Worm (Caenorhabditis elegans): ENCODE results near the gene fmo-5.

Gene fmo-5

DNA sequence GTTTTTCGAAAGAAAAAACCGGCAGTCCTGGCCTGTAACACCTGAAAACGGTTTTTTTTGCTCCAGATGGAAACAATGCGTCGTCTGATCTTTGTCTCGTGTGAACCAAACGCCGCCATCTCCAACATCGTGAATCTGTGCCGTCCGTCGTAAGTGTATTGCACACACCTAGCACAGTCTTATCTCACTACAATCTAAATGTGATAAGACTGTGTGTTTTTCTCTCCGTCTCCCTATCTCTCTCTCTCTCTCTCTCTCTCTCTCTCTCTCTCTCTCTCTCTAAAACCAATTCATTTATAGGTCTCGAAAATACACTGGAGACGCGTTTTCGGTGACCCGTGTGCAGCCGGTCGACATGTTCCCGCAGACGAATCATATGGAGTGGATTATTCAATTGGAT, 7.1 kb upstream of the fmo-5 start (continued):
- TF ChIP-seq lin-40 (tag; optimal IDR thresholded peaks at IDR 0.05) = no peak
- TF ChIP-seq dox-1 (GFP tag; IDR thresholded peaks at IDR 0.05) = peak; percentile 41; the same call in 1 of the 2 replicates
- TF ChIP-seq nhr-179 (tag; optimal IDR thresholded peaks at IDR 0.05) = no peak
- no peak for TF ChIP-seq F22D6.2 (tag; optimal IDR thresholded peaks at IDR 0.05)

DNA sequence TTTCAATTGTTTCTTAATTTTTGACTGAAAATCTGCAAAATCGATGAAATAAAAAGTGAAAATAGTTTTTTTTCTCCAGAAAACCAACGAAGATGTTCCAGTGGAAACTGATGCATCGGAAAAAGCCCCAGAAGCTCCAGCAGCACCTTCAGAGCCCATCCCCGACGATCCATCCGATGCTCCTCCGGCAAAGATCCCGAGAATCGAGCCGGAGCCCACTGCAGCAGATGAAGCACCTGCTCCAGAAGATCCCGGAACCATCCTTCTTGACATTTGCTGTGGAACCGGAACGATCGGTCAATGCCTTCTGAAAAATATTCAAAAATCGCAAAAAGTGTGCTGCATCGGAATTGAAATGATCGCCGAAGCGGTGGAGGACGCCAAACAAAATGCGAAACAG, 5.2 kb upstream of the fmo-5 start:
- TF ChIP-seq mcd-1 (GFP tag; IDR thresholded peaks at IDR 0.05) (0 out of 2 replicates have a peak, but pooled peaks have one; percentile 10), zfh-2 (GFP tag; conservative IDR thresholded peaks at IDR 0.05) (peak; percentile 76), dpff-1 (tag; optimal IDR thresholded peaks at IDR 0.05) (no peak), gei-17 (GFP tag; optimal IDR thresholded peaks at IDR 0.05) (no peak), F39B2.1 (GFP tag; IDR thresholded peaks at IDR 0.05) (no peak), egrh-3 (GFP tag; IDR thresholded peaks at IDR 0.05) (peak; percentile 60; the same call in 1 of the 2 replicates), dox-1 (GFP tag; IDR thresholded peaks at IDR 0.05) (no peak), pha-4 (tag; optimal IDR thresholded peaks at IDR 0.05) (no peak), tlf-1 (GFP tag; optimal IDR thresholded peaks at IDR 0.05) (no peak)

DNA sequence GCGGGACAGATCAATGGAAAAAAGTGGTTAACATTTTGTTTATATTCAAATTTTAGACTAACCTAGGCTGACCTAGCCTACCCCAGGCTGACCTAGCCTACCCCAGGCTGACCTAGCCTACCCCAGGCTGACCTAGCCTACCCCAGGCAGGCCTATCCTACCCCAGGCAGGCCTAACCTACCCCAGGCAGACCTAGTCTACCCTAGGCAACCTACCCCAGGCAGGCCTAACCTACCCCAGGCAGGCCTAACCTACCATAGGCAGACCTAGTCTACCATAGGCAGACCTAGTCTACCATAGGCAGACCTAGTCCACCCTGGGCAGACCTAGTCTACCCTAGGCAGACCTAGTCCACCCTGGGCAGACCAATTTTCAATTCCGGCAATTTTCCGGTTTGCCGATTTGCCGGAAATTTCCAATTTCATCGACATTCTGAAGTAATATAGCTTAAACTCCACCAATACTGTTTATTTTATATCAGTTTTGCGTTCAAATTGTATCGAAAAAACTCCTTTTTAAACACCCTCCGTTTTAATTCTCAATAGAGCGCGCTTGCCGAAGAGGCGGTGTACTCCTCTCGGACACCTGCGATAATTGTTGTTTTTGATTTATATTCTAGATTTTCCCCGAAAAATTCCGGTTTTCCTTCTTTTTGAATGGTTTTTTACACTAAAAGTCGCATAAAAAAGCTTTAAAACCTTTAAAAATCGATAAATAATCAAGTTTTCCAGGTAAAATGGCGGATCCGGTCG, 943 bp upstream of the fmo-5 start, which contains the start of gene trm-2A:
TSS of gene trm-2A (plus strand) at position 732 of the 752 bp plus-strand sequence.
- TF ChIP-seq F33H1.4 (GFP tag; IDR thresholded peaks at IDR 0.05) = 0 out of 2 replicates have a peak, but pooled peaks have one; percentile 14
- 0 out of 2 replicates have a peak, but pooled peaks have one; percentile 38 for TF ChIP-seq madf-3 (GFP tag; IDR thresholded peaks at IDR 0.05)
- TF ChIP-seq snpc-4 (GFP tag; optimal IDR thresholded peaks at IDR 0.05) = no peak
- peak in 1 of 4 experiments; percentile 33 for TF ChIP-seq snpc-4 (tag; optimal IDR thresholded peaks at IDR 0.05)
- TF ChIP-seq cebp-1 (GFP tag; IDR thresholded peaks at IDR 0.05) = no peak
- no peak for TF ChIP-seq cebp-1 (tag; optimal IDR thresholded peaks at IDR 0.05)
- TF ChIP-seq tbp1 (GFP tag; optimal IDR thresholded peaks at IDR 0.05) = peak; percentile 27
- no peak for TF ChIP-seq F23B12.7 (tag; optimal IDR thresholded peaks at IDR 0.05; ENCODE audit: insufficient read depth)
- no peak for TF ChIP-seq fkh-3 (tag; optimal IDR thresholded peaks at IDR 0.05)
- peak; percentile 50; the same call in 1 of the 2 replicates for TF ChIP-seq madf-6 (GFP tag; IDR thresholded peaks at IDR 0.05)
- no peak for TF ChIP-seq ama-1 (optimal IDR thresholded peaks at IDR 0.05)
- no peak for TF ChIP-seq ama-1 (GFP tag; optimal IDR thresholded peaks at IDR 0.05)
- TF ChIP-seq Y67H2A.10 (GFP tag; conservative IDR thresholded peaks at IDR 0.05) = no peak
- TF ChIP-seq snpc-3.4 (tag; optimal IDR thresholded peaks at IDR 0.05) = peak; percentile 70
- TF ChIP-seq zfh-2 (GFP tag; conservative IDR thresholded peaks at IDR 0.05) = peak; percentile 37; the same call in 1 of the 2 replicates
- no peak for TF ChIP-seq pha-4 (tag; optimal IDR thresholded peaks at IDR 0.05)
- TF ChIP-seq efl-1 (GFP tag; optimal IDR thresholded peaks at IDR 0.05) = peak; percentile 76
- TF ChIP-seq F57C9.4 (tag; optimal IDR thresholded peaks at IDR 0.05) = no peak
- no peak for TF ChIP-seq B0336.3 (GFP tag; IDR thresholded peaks at IDR 0.05)
- TF ChIP-seq lsl-1 (GFP tag; optimal IDR thresholded peaks at IDR 0.05) = peak; percentile 18
- no peak for TF ChIP-seq tlf-1 (GFP tag; optimal IDR thresholded peaks at IDR 0.05)
- 0 out of 2 replicates have a peak, but pooled peaks have one; percentile 61 for TF ChIP-seq F37B4.10 (GFP tag; IDR thresholded peaks at IDR 0.05)
- peak; percentile 30; the same call in 1 of the 2 replicates for TF ChIP-seq hmg-1.2 (GFP tag; IDR thresholded peaks at IDR 0.05)
- TF ChIP-seq lin-35 (GFP tag; optimal IDR thresholded peaks at IDR 0.05) = peak in 2 of 3 experiments; percentile 15 to 91
- no peak for TF ChIP-seq ceh-91 (GFP tag; IDR thresholded peaks at IDR 0.05)
- TF ChIP-seq aptf-3 (GFP tag; IDR thresholded peaks at IDR 0.05) = no peak
- peak; percentile 11 for TF ChIP-seq ceh-27 (GFP tag; optimal IDR thresholded peaks at IDR 0.05)
- TF ChIP-seq Y53G8AR.9 (GFP tag; conservative IDR thresholded peaks at IDR 0.05) = no peak
- no peak for TF ChIP-seq ZK185.1 (tag; optimal IDR thresholded peaks at IDR 0.05; ENCODE audit: poor library complexity, severe bottlenecking)
- peak; percentile 45 for TF ChIP-seq lin-40 (tag; optimal IDR thresholded peaks at IDR 0.05)
- peak; percentile 15 for TF ChIP-seq attf-5 (GFP tag; optimal IDR thresholded peaks at IDR 0.05)
- TF ChIP-seq mcd-1 (GFP tag; IDR thresholded peaks at IDR 0.05) = peak; percentile 97
- TF ChIP-seq D2030.7 (GFP tag; IDR thresholded peaks at IDR 0.05) = no peak
- TF ChIP-seq snpc-1.3 (tag; optimal IDR thresholded peaks at IDR 0.05; ENCODE audit: insufficient read depth) = peak; percentile 52
- 0 out of 2 replicates have a peak, but pooled peaks have one; percentile 22 for TF ChIP-seq ceh-100 (GFP tag; IDR thresholded peaks at IDR 0.05)

All from whole organism, young adult.